Fruit fly (Drosophila melanogaster) whole organism, embryonic: ENCODE measurements around the gene CG34126.

Source experiments
- Adf1 ChIP-seq: fragments of 200-800 bp; sonication (Bioruptor generic); IDR thresholded peaks from 2 replicates; pipeline ENCODE4 v1.3.6; 2022; ENCODE audit warnings: missing biosample characterization, missing genetic modification characterization
- CG10267 ChIP-seq: fragments of 200-800 bp; sonication (Bioruptor generic); optimal IDR thresholded peaks from 2 replicates; lab custom pipeline; 2018; ENCODE audit warnings: missing biosample characterization, mild to moderate bottlenecking, missing genetic modification characterization, moderate library complexity
- CG10321 ChIP-seq: fragments of 200-800 bp; sonication (Bioruptor generic); IDR thresholded peaks from 2 replicates; pipeline ENCODE4 v1.3.6; 2022; ENCODE audit warnings: missing biosample characterization, missing genetic modification characterization
- CG10543 ChIP-seq: fragments of 200-800 bp; sonication (Bioruptor generic); optimal IDR thresholded peaks from 3 replicates; lab custom pipeline; 2017; ENCODE audit warnings: missing biosample characterization, mild to moderate bottlenecking, missing genetic modification characterization, moderate library complexity
- CG10959 ChIP-seq: fragments of 200-800 bp; sonication (Bioruptor generic); IDR thresholded peaks from 2 replicates; pipeline ENCODE4 v1.3.6; 2022; ENCODE audit warnings: missing biosample characterization, missing genetic modification characterization
- CG12219 ChIP-seq: fragments of 200-800 bp; sonication (Bioruptor generic); optimal IDR thresholded peaks from 3 replicates; lab custom pipeline; 2018; ENCODE audit warnings: missing biosample characterization, mild to moderate bottlenecking, missing genetic modification characterization
- CG12391 ChIP-seq: fragments of 200-800 bp; sonication (Bioruptor generic); optimal IDR thresholded peaks from 3 replicates; lab custom pipeline; 2018; ENCODE audit warnings: missing biosample characterization, mild to moderate bottlenecking, missing genetic modification characterization, moderate library complexity
- CG13287 ChIP-seq: fragments of 200-800 bp; sonication (Bioruptor generic); IDR thresholded peaks from 2 replicates; pipeline ENCODE4 v1.3.6; 2022; ENCODE audit warnings: missing biosample characterization, missing genetic modification characterization; ENCODE audit not compliant: partially characterized antibody
- CG13296 ChIP-seq: fragments of 200-800 bp; sonication (Bioruptor generic); optimal IDR thresholded peaks from 3 replicates; lab custom pipeline; 2018; ENCODE audit warnings: missing biosample characterization, mild to moderate bottlenecking, missing genetic modification characterization
- CG15696 ChIP-seq: fragments of 200-800 bp; sonication (Bioruptor generic); optimal IDR thresholded peaks from 2 replicates; lab custom pipeline; 2019; ENCODE audit warnings: missing biosample characterization, mild to moderate bottlenecking, missing genetic modification characterization, moderate library complexity
- CG17328 ChIP-seq: fragments of 200-800 bp; sonication (Bioruptor generic); IDR thresholded peaks from 2 replicates; pipeline ENCODE4 v1.3.6; 2022; ENCODE audit warnings: missing biosample characterization, missing genetic modification characterization
- CG17385 ChIP-seq: fragments of 200-800 bp; sonication (Bioruptor generic); optimal IDR thresholded peaks from 3 replicates; lab custom pipeline; 2018; ENCODE audit warnings: missing biosample characterization, mild to moderate bottlenecking, missing genetic modification characterization
- CG18011 ChIP-seq: fragments of 200-800 bp; sonication (Bioruptor generic); optimal IDR thresholded peaks from 2 replicates; lab custom pipeline; 2017; ENCODE audit warnings: missing biosample characterization, missing genetic modification characterization, mild to moderate bottlenecking, moderate library complexity, missing genotype
- CG30020 ChIP-seq: fragments of 200-800 bp; optimal IDR thresholded peaks from 2 replicates; lab custom pipeline; 2019; ENCODE audit warnings: missing biosample characterization, mild to moderate bottlenecking, missing genetic modification characterization, moderate library complexity
- CG32532 ChIP-seq: fragments of 200-800 bp; sonication (Bioruptor generic); IDR thresholded peaks from 2 replicates; pipeline ENCODE4 v1.3.6; 2022; ENCODE audit warnings: missing biosample characterization, missing genetic modification characterization
- CG33557 ChIP-seq: fragments of 200-800 bp; sonication (Bioruptor generic); optimal IDR thresholded peaks from 2 replicates; lab custom pipeline; 2019; ENCODE audit warnings: missing biosample characterization, mild to moderate bottlenecking, missing genetic modification characterization, moderate library complexity
- CG34224 ChIP-seq: fragments of 200-800 bp; sonication (Bioruptor generic); IDR thresholded peaks from 3 replicates; pipeline ENCODE4 v1.3.6; 2022; ENCODE audit warnings: missing biosample characterization, missing genetic modification characterization; ENCODE audit not compliant: partially characterized antibody
- CG43689 ChIP-seq: fragments of 200-800 bp; sonication (Bioruptor generic); IDR thresholded peaks from 2 replicates; pipeline ENCODE4 v1.3.6; 2022; ENCODE audit warnings: missing biosample characterization, missing genetic modification characterization
- CG4707 ChIP-seq: fragments of 200-800 bp; sonication (Bioruptor generic); optimal IDR thresholded peaks from 2 replicates; lab custom pipeline; 2018; ENCODE audit warnings: missing biosample characterization, mild to moderate bottlenecking, missing genetic modification characterization, moderate library complexity
- CG6683 ChIP-seq: fragments of 200-800 bp; sonication (Bioruptor generic); optimal IDR thresholded peaks from 2 replicates; lab custom pipeline; 2017; ENCODE audit warnings: missing biosample characterization, mild to moderate bottlenecking, missing genetic modification characterization, missing genetic modification reagents
- CG7928 ChIP-seq: fragments of 200-800 bp; sonication (Bioruptor generic); optimal IDR thresholded peaks from 2 replicates; lab custom pipeline; 2017; ENCODE audit warnings: missing biosample characterization, mild to moderate bottlenecking, missing genetic modification characterization
- CoRest ChIP-seq: fragments of 200-800 bp; sonication (Bioruptor generic); optimal IDR thresholded peaks from 3 replicates; lab custom pipeline; 2018; ENCODE audit warnings: missing biosample characterization, mild to moderate bottlenecking, missing genetic modification characterization, moderate library complexity
- Doc3 ChIP-seq: fragments of 200-800 bp; sonication (Bioruptor generic); IDR thresholded peaks from 3 replicates; pipeline ENCODE4 v1.3.6; 2022; ENCODE audit warnings: missing biosample characterization, missing genetic modification characterization; ENCODE audit not compliant: partially characterized antibody
- H15 ChIP-seq: fragments of 200-800 bp; sonication (Bioruptor generic); IDR thresholded peaks from 3 replicates; pipeline ENCODE4 v1.3.6; 2022; ENCODE audit warnings: missing biosample characterization, missing genetic modification characterization
- HHEX ChIP-seq: fragments of 200-800 bp; sonication (Bioruptor generic); optimal IDR thresholded peaks from 3 replicates; lab custom pipeline; 2017; ENCODE audit warnings: missing biosample characterization, mild to moderate bottlenecking, missing genetic modification characterization, missing genetic modification reagents
- Hey ChIP-seq: fragments of 200-800 bp; sonication (Bioruptor generic); optimal IDR thresholded peaks from 3 replicates; lab custom pipeline; 2018; ENCODE audit warnings: missing biosample characterization, mild to moderate bottlenecking, missing genetic modification characterization
- HmgZ ChIP-seq: fragments of 200-800 bp; sonication (Bioruptor generic); optimal IDR thresholded peaks from 2 replicates; lab custom pipeline; 2018; ENCODE audit warnings: missing biosample characterization, mild to moderate bottlenecking, missing genetic modification characterization
- Max ChIP-seq: fragments of 200-800 bp; sonication (Bioruptor generic); optimal IDR thresholded peaks from 2 replicates; lab custom pipeline; 2016; ENCODE audit warnings: missing biosample characterization, mild to moderate bottlenecking, missing genetic modification characterization
- NK7.1 ChIP-seq: fragments of 200-800 bp; sonication (Bioruptor generic); optimal IDR thresholded peaks from 3 replicates; lab custom pipeline; 2016; ENCODE audit warnings: missing biosample characterization, missing genetic modification characterization
- NfI ChIP-seq: fragments of 200-800 bp; sonication (Bioruptor generic); optimal IDR thresholded peaks from 3 replicates; lab custom pipeline; 2018; ENCODE audit warnings: missing biosample characterization, mild to moderate bottlenecking, missing genetic modification characterization, moderate library complexity
- Optix ChIP-seq: fragments of 200-800 bp; sonication (Bioruptor generic); IDR thresholded peaks from 3 replicates; pipeline ENCODE4 v1.3.6; 2022; ENCODE audit warnings: missing biosample characterization, missing genetic modification characterization
- Sox100B ChIP-seq: fragments of 200-800 bp; sonication (Bioruptor generic); optimal IDR thresholded peaks from 3 replicates; lab custom pipeline; 2018; ENCODE audit warnings: missing biosample characterization, mild to moderate bottlenecking, missing genetic modification characterization
- bowl ChIP-seq: fragments of 200-800 bp; sonication (Bioruptor generic); IDR thresholded peaks from 2 replicates; pipeline ENCODE4 v1.3.6; 2022; ENCODE audit warnings: missing biosample characterization, missing genetic modification characterization
- cg ChIP-seq: fragments of 200-800 bp; sonication (Bioruptor generic); optimal IDR thresholded peaks from 3 replicates; lab custom pipeline; 2019; ENCODE audit warnings: missing biosample characterization, mild to moderate bottlenecking, missing genetic modification characterization, moderate library complexity
- crc ChIP-seq: fragments of 200-800 bp; sonication (Bioruptor generic); optimal IDR thresholded peaks from 2 replicates; lab custom pipeline; 2016; ENCODE audit warnings: missing biosample characterization, missing genetic modification characterization
- crp ChIP-seq, 2 experiments: fragments of 200-800 bp; sonication (Bioruptor generic); optimal IDR thresholded peaks; 2 replicates in 1 of 2; 3 replicates in 1 of 2; lab custom pipeline; 2017; ENCODE audit warnings: missing biosample characterization in 2 of 2, missing genetic modification characterization in 2 of 2, mild to moderate bottlenecking in 1 of 2, moderate library complexity in 1 of 2
- ewg ChIP-seq: fragments of 200-800 bp; sonication (Bioruptor generic); optimal IDR thresholded peaks from 3 replicates; lab custom pipeline; 2017; ENCODE audit warnings: mild to moderate bottlenecking, missing biosample characterization, missing genetic modification reagents, missing genetic modification characterization
- exex ChIP-seq: fragments of 200-800 bp; sonication (Bioruptor generic); optimal IDR thresholded peaks from 4 replicates; lab custom pipeline; 2018; ENCODE audit warnings: missing biosample characterization, mild to moderate bottlenecking, missing genetic modification characterization, moderate library complexity
- fd3F ChIP-seq: fragments of 200-800 bp; sonication (Bioruptor generic); optimal IDR thresholded peaks from 2 replicates; lab custom pipeline; 2018; ENCODE audit warnings: missing biosample characterization, mild to moderate bottlenecking, missing genetic modification characterization, moderate library complexity
- gro ChIP-seq: fragments of 200-800 bp; sonication (Bioruptor generic); optimal IDR thresholded peaks from 2 replicates; lab custom pipeline; 2016; ENCODE audit warnings: missing biosample characterization, missing genetic modification characterization
- insv ChIP-seq, 2 experiments: fragments of 200-800 bp; sonication (Bioruptor generic); optimal IDR thresholded peaks; 3 replicates each; lab custom pipeline; 2016 to 2018; ENCODE audit warnings: missing biosample characterization in 2 of 2, missing genetic modification characterization in 2 of 2
- odd ChIP-seq: fragments of 200-800 bp; sonication (Bioruptor generic); optimal IDR thresholded peaks from 2 replicates; lab custom pipeline; 2017; ENCODE audit warnings: missing biosample characterization, mild to moderate bottlenecking, missing genetic modification characterization
- p53 ChIP-seq: fragments of 200-800 bp; sonication (Bioruptor generic); optimal IDR thresholded peaks from 2 replicates; lab custom pipeline; 2016; ENCODE audit warnings: missing biosample characterization, missing genetic modification characterization
- peb ChIP-seq: fragments of 200-800 bp; sonication (Bioruptor generic); IDR thresholded peaks from 2 replicates; pipeline ENCODE4 v1.3.6; 2022; ENCODE audit warnings: missing biosample characterization, missing genetic modification characterization
- psq ChIP-seq: fragments of 200-800 bp; sonication (Bioruptor generic); optimal IDR thresholded peaks from 2 replicates; lab custom pipeline; 2017; ENCODE audit warnings: missing biosample characterization, missing genetic modification characterization
- pum ChIP-seq: fragments of 200-800 bp; sonication (Bioruptor generic); optimal IDR thresholded peaks from 2 replicates; lab custom pipeline; 2016; ENCODE audit warnings: missing biosample characterization, missing genetic modification characterization
- salm ChIP-seq: fragments of 200-800 bp; sonication (Bioruptor generic); optimal IDR thresholded peaks from 2 replicates; lab custom pipeline; 2018; ENCODE audit warnings: missing biosample characterization, mild to moderate bottlenecking, missing genetic modification characterization
- scrt ChIP-seq: fragments of 200-800 bp; sonication (Bioruptor generic); optimal IDR thresholded peaks from 2 replicates; lab custom pipeline; 2018; ENCODE audit warnings: missing biosample characterization, mild to moderate bottlenecking, missing genetic modification characterization, moderate library complexity
- sens-2 ChIP-seq: fragments of 200-800 bp; sonication (Bioruptor generic); IDR thresholded peaks from 2 replicates; pipeline ENCODE4 v1.3.6; 2022; ENCODE audit warnings: missing biosample characterization, missing genetic modification characterization
- slou ChIP-seq: fragments of 200-800 bp; sonication (Bioruptor generic); optimal IDR thresholded peaks from 3 replicates; lab custom pipeline; 2016; ENCODE audit warnings: missing biosample characterization, missing genetic modification characterization

Gene CG34126

dm6 chr2L:4945300-4945699 is 36.1 kb upstream of the CG34126 start, which contains the start of the genes mRpL24 and betaggt-I (continued):
- peak; percentile 90 for TF ChIP-seq CG6683 (GFP tag; lab: Kevin White, UChicago)
- TF ChIP-seq HHEX (GFP tag; lab: Kevin White, UChicago), result peak; percentile 92
- peak; percentile 99 for TF ChIP-seq CG12391
- peak; percentile 94 for TF ChIP-seq CG10543
- TF ChIP-seq insv (GFP tag; optimal IDR thresholded peaks at IDR 0.05; lab: Kevin White, UChicago), result peak in 1 of 2 experiments; percentile 73
- peak; percentile 83 for TF ChIP-seq CG4707 (GFP tag; lab: Kevin White, UChicago)
- TF ChIP-seq pum (GFP tag; lab: Kevin White, UChicago), result peak; percentile 80
- peak; percentile 96 for TF ChIP-seq H15 (GFP tag; lab: Robert Waterston, UW)
- peak; percentile 97 for TF ChIP-seq CG32532 (GFP tag; lab: Robert Waterston, UW)
- TF ChIP-seq Max (GFP tag; lab: Kevin White, UChicago), result peak; percentile 94
- peak; percentile 93 for TF ChIP-seq Sox100B (GFP tag; lab: Kevin White, UChicago)
- no peak for TF ChIP-seq cg
- TF ChIP-seq CG13287 (GFP tag; lab: Robert Waterston, UW), result peak; percentile 66; the same call in 1 of the 2 replicates
- TF ChIP-seq NfI, result peak; percentile 97
- peak; percentile 93 for TF ChIP-seq salm
- no peak for TF ChIP-seq p53 (GFP tag; lab: Kevin White, UChicago)
- peak; percentile 92 for TF ChIP-seq CG10267 (tag; lab: Kevin White, UChicago)
- peak; percentile 97 for TF ChIP-seq CG15696 (tag; lab: Kevin White, UChicago)
- peak; percentile 81 for TF ChIP-seq CG10321 (GFP tag; lab: Robert Waterston, UW)
- TF ChIP-seq CG7928, result peak; percentile 77
- TF ChIP-seq CoRest, result peak; percentile 98
- TF ChIP-seq CG17328 (GFP tag; lab: Robert Waterston, UW), result peak; percentile 98
- no peak for TF ChIP-seq crc (GFP tag; lab: Kevin White, UChicago)
- peak; percentile 96 for TF ChIP-seq fd3F (GFP tag; lab: Kevin White, UChicago)
- TF ChIP-seq CG10959 (GFP tag; lab: Robert Waterston, UW), result peak; percentile 83
- peak; percentile 89 for TF ChIP-seq slou (GFP tag; lab: Kevin White, UChicago)
- TF ChIP-seq exex, result peak; percentile 87
- TF ChIP-seq sens-2 (GFP tag; lab: Robert Waterston, UW), result peak; percentile 95
- TF ChIP-seq scrt, result peak; percentile 91
- peak; percentile 85 for TF ChIP-seq psq (GFP tag; lab: Kevin White, UChicago)
- peak; percentile 84 for TF ChIP-seq Adf1
- peak; percentile 95 for TF ChIP-seq CG13296 (GFP tag; lab: Kevin White, UChicago)
- peak; percentile 35 for TF ChIP-seq NK7.1 (GFP tag; lab: Kevin White, UChicago)
- TF ChIP-seq bowl (GFP tag; lab: Robert Waterston, UW), result peak; percentile 89
- TF ChIP-seq CG43689 (GFP tag; lab: Robert Waterston, UW), result peak; percentile 95
- TF ChIP-seq CG17385 (GFP tag; lab: Kevin White, UChicago), result peak; percentile 99
- peak; percentile 38 to 94 for TF ChIP-seq crp (GFP tag; optimal IDR thresholded peaks at IDR 0.05; lab: Kevin White, UChicago)
- TF ChIP-seq CG18011 (GFP tag; lab: Kevin White, UChicago), result peak; percentile 85
- peak; percentile 88 for TF ChIP-seq CG12219 (GFP tag; lab: Kevin White, UChicago)
- TF ChIP-seq ewg (GFP tag; lab: Kevin White, UChicago), result peak; percentile 91
- peak; percentile 85 for TF ChIP-seq CG30020 (tag; lab: Kevin White, UChicago)
- TF ChIP-seq CG33557 (GFP tag; lab: Kevin White, UChicago), result peak; percentile 92
- TF ChIP-seq Hey (tag; lab: Kevin White, UChicago), result peak; percentile 70
- peak; percentile 89 for TF ChIP-seq peb (GFP tag; lab: Robert Waterston, UW)
- no peak for TF ChIP-seq CG34224 (GFP tag; lab: Robert Waterston, UW)
- peak; percentile 98 for TF ChIP-seq HmgZ (tag; lab: Kevin White, UChicago)
- peak; percentile 79 for TF ChIP-seq Optix (GFP tag; lab: Robert Waterston, UW)
- TF ChIP-seq gro, result no peak
- TF ChIP-seq odd (GFP tag; lab: Kevin White, UChicago), result peak; percentile 90
- no peak for TF ChIP-seq Doc3 (GFP tag; lab: Robert Waterston, UW)
